Worm (Caenorhabditis elegans) whole organism, L3 larva: Measurements from ENCODE around the gene T26E4.7.
"Not testable (repeated sequence)": the region's sequence is repeated elsewhere in the genome, so short reads cannot be mapped to it uniquely, and the experiment has no call there.

Experiments used
- R02D3.7 ChIP-seq: fragments of 150-350 bp; optimal IDR thresholded peaks from 2 replicates; lab custom pipeline; 2014; ENCODE audit warnings: missing biosample characterization, missing genetic modification characterization
- ZK546.5 ChIP-seq: sonication (generic microtip); optimal IDR thresholded peaks from 2 replicates; lab custom pipeline; 2017; ENCODE audit warnings: missing biosample characterization, missing genetic modification characterization
- aly-2 ChIP-seq: fragments of 150-350 bp; optimal IDR thresholded peaks from 2 replicates; lab custom pipeline; 2014; ENCODE audit warnings: missing biosample characterization, missing genetic modification characterization
- ceh-16 ChIP-seq: sonication (generic microtip); optimal IDR thresholded peaks from 2 replicates; lab custom pipeline; 2017; ENCODE audit warnings: missing biosample characterization, missing genetic modification characterization
- ceh-28 ChIP-seq: fragments of 150-350 bp; optimal IDR thresholded peaks from 2 replicates; lab custom pipeline; 2014; ENCODE audit warnings: missing biosample characterization, missing genetic modification reagents, missing genetic modification characterization
- ceh-82 ChIP-seq: fragments of 150-350 bp; optimal IDR thresholded peaks from 2 replicates; lab custom pipeline; 2014; ENCODE audit warnings: missing biosample characterization, missing genetic modification characterization
- ceh-9 ChIP-seq: sonication (generic microtip); optimal IDR thresholded peaks from 2 replicates; lab custom pipeline; 2018; ENCODE audit warnings: missing biosample characterization, missing genetic modification characterization
- daf-12 ChIP-seq: fragments of 150-350 bp; optimal IDR thresholded peaks from 2 replicates; lab custom pipeline; 2014; ENCODE audit warnings: missing biosample characterization, missing genetic modification reagents, missing genetic modification characterization
- egl-5 ChIP-seq: fragments of 150-350 bp; optimal IDR thresholded peaks from 2 replicates; lab custom pipeline; 2017; ENCODE audit warnings: missing biosample characterization, missing genetic modification reagents, missing genetic modification characterization, inconsistent platforms
- fkh-10 ChIP-seq: sonication (generic microtip); optimal IDR thresholded peaks from 2 replicates; lab custom pipeline; 2017; ENCODE audit warnings: missing biosample characterization, missing genetic modification reagents, missing genetic modification characterization
- fkh-2 ChIP-seq: fragments of 150-350 bp; optimal IDR thresholded peaks from 2 replicates; lab custom pipeline; 2014; ENCODE audit warnings: missing biosample characterization, missing genetic modification reagents, missing genetic modification characterization
- fos-1 ChIP-seq: fragments of 150-350 bp; optimal IDR thresholded peaks from 2 replicates; lab custom pipeline; 2014; ENCODE audit warnings: missing biosample characterization, missing genetic modification characterization
- hmg-11 ChIP-seq: sonication (generic microtip); optimal IDR thresholded peaks from 2 replicates; lab custom pipeline; 2016; ENCODE audit warnings: missing genetic modification characterization, missing compliant biosample characterization
- jun-1 ChIP-seq: fragments of 150-350 bp; optimal IDR thresholded peaks from 2 replicates; lab custom pipeline; 2014; ENCODE audit warnings: missing biosample characterization, missing genetic modification reagents, missing genetic modification characterization
- lin-39 ChIP-seq: fragments of 150-350 bp; optimal IDR thresholded peaks from 2 replicates; lab custom pipeline; 2018; ENCODE audit warnings: missing biosample characterization, missing genetic modification reagents, missing genetic modification characterization
- lsy-12 ChIP-seq: sonication (generic microtip); optimal IDR thresholded peaks from 2 replicates; lab custom pipeline; 2016; ENCODE audit warnings: mild to moderate bottlenecking, missing genetic modification characterization, missing compliant biosample characterization
- mdl-1 ChIP-seq: fragments of 150-350 bp; optimal IDR thresholded peaks from 2 replicates; lab custom pipeline; 2014; ENCODE audit warnings: missing biosample characterization, missing genetic modification characterization
- nhr-12 ChIP-seq: fragments of 150-350 bp; optimal IDR thresholded peaks from 2 replicates; lab custom pipeline; 2014; ENCODE audit warnings: missing biosample characterization, missing genetic modification characterization
- nhr-23 ChIP-seq: fragments of 150-350 bp; optimal IDR thresholded peaks from 2 replicates; lab custom pipeline; 2014; ENCODE audit warnings: missing biosample characterization, missing genetic modification reagents, missing genetic modification characterization
- nhr-28 ChIP-seq: fragments of 150-350 bp; optimal IDR thresholded peaks from 2 replicates; lab custom pipeline; 2014; ENCODE audit warnings: missing biosample characterization, missing genetic modification characterization
- nhr-67 ChIP-seq: fragments of 150-350 bp; optimal IDR thresholded peaks from 2 replicates; lab custom pipeline; 2014; ENCODE audit warnings: missing biosample characterization, missing genetic modification characterization
- nhr-77 ChIP-seq: fragments of 150-350 bp; optimal IDR thresholded peaks from 2 replicates; lab custom pipeline; 2014; ENCODE audit warnings: missing biosample characterization, missing genetic modification characterization
- pha-4 ChIP-seq: fragments of 150-350 bp; optimal IDR thresholded peaks from 2 replicates; lab custom pipeline; 2014; ENCODE audit warnings: missing biosample characterization, missing genetic modification reagents, missing genetic modification characterization
- skn-1 ChIP-seq: fragments of 150-350 bp; optimal IDR thresholded peaks from 2 replicates; lab custom pipeline; 2014; ENCODE audit warnings: missing biosample characterization, missing genetic modification characterization
- snpc-4 ChIP-seq: fragments of 150-350 bp; optimal IDR thresholded peaks from 2 replicates; lab custom pipeline; 2014; ENCODE audit warnings: missing biosample characterization, missing genetic modification characterization
- unc-39 ChIP-seq: sonication (generic microtip); optimal IDR thresholded peaks from 4 replicates; lab custom pipeline; 2017; ENCODE audit warnings: missing biosample characterization, missing genetic modification characterization
- unc-62 ChIP-seq: fragments of 150-350 bp; sonication (generic microtip); optimal IDR thresholded peaks from 4 replicates; lab custom pipeline; 2014; ENCODE audit warnings: missing biosample characterization, missing genetic modification reagents, missing genetic modification characterization
- zag-1 ChIP-seq: fragments of 150-350 bp; optimal IDR thresholded peaks from 2 replicates; lab custom pipeline; 2014; ENCODE audit warnings: missing biosample characterization, missing genetic modification characterization
- ztf-11 ChIP-seq: fragments of 150-350 bp; optimal IDR thresholded peaks from 2 replicates; lab custom pipeline; 2014; ENCODE audit warnings: missing biosample characterization, missing genetic modification characterization

The T26E4.7 gene

ce11 chrV:15803748-15804147 is 10.4 kb downstream of the T26E4.7 start, which contains the start of gene T26E4.18:
TSS of gene T26E4.18 (minus strand) at chrV:15803848.
- not testable (repeated sequence) for TF ChIP-seq ZK546.5; nhr-77; nhr-67 (tag; lab: Kevin White, UChicago)

ce11 chrV:15807420-15807819 is 14.1 kb downstream of the T26E4.7 start, which contains the start of gene srsx-38:
TSS of gene srsx-38 (minus strand) at chrV:15807520.
- TF ChIP-seq ceh-28; zag-1 (tag; lab: Kevin White, UChicago); fkh-10 (GFP tag; lab: Kevin White, UChicago): not testable (repeated sequence)

- TF ChIP-seq nhr-12 (tag; lab: Kevin White, UChicago) (no peak), nhr-28 (tag; lab: Kevin White, UChicago) (no peak), fos-1 (tag; lab: Kevin White, UChicago) (no peak)
Observed at ce11 chrV:15809543-15809942, 16.2 kb downstream of the T26E4.7 start, which contains the start of gene srsx-36. TSS of gene srsx-36 (minus strand) at chrV:15809643.

- no peak for TF ChIP-seq mdl-1
Observed at ce11 chrV:15810446-15810845, 17.1 kb downstream of the T26E4.7 start, which contains the start of gene F54B8.1. TSS of gene F54B8.1 (plus strand) at chrV:15810746.

- TF ChIP-seq R02D3.7; nhr-77; unc-39 (tag; lab: Kevin White, UChicago): not testable (repeated sequence)
- TF ChIP-seq, all 47 proteins: peak for 0; not testable (repeated sequence) for 47
Observed at ce11 chrV:15811982-15812381, 18.6 kb downstream of the T26E4.7 start, which contains the start of gene nhr-282. TSS of gene nhr-282 (plus strand) at chrV:15812282.

ce11 chrV:15815962-15816432 is 22.6 kb downstream of the T26E4.7 start, which contains the start of the genes fbxa-69 and F54B8.4:
TSS of gene fbxa-69 (minus strand) at chrV:15815971.
TSS of gene F54B8.4 (plus strand) at chrV:15816382.
- TF ChIP-seq nhr-28 (tag; lab: Kevin White, UChicago) (no peak), aly-2 (tag; lab: Kevin White, UChicago) (no peak)
- TF ChIP-seq, all 47 proteins: peak for 0

ce11 chrV:15817746-15818145 is 24.4 kb downstream of the T26E4.7 start, which contains the start of gene abf-3:
TSS of gene abf-3 (minus strand) at chrV:15817846.
- TF ChIP-seq nhr-23 (tag; lab: Kevin White, UChicago) (no peak), unc-39 (tag; lab: Kevin White, UChicago) (no peak), ceh-82 (no peak), ceh-16 (tag; lab: Kevin White, UChicago) (no peak), zag-1 (tag; lab: Kevin White, UChicago) (no peak), jun-1 (tag; lab: Kevin White, UChicago) (no peak), daf-12 (tag; lab: Kevin White, UChicago) (no peak), snpc-4 (no peak), nhr-67 (tag; lab: Kevin White, UChicago) (no peak), ceh-9 (no peak), ztf-11 (no peak)

ce11 chrV:15819983-15820382 is 26.6 kb downstream of the T26E4.7 start, which contains the start of gene srbc-48:
TSS of gene srbc-48 (plus strand) at chrV:15820283.
- TF ChIP-seq fkh-10 (GFP tag; lab: Kevin White, UChicago), result no peak
- TF ChIP-seq daf-12 (tag; lab: Kevin White, UChicago), result no peak
- TF ChIP-seq zag-1 (tag; lab: Kevin White, UChicago), result no peak
- no peak for TF ChIP-seq skn-1 (tag; lab: Kevin White, UChicago)
- TF ChIP-seq unc-62, result no peak
- no peak for TF ChIP-seq nhr-77

- TF ChIP-seq lin-39 (tag; lab: Kevin White, UChicago), result no peak
- TF ChIP-seq skn-1 (tag; lab: Kevin White, UChicago), result no peak
- TF ChIP-seq unc-39 (tag; lab: Kevin White, UChicago), result no peak
- no peak for TF ChIP-seq fkh-2 (tag; lab: Kevin White, UChicago)
- TF ChIP-seq hmg-11 (tag; lab: Kevin White, UChicago), result no peak
- no peak for TF ChIP-seq lsy-12 (tag; lab: Kevin White, UChicago)
- no peak for TF ChIP-seq pha-4 (tag; lab: Kevin White, UChicago)
- no peak for TF ChIP-seq egl-5
Observed at ce11 chrV:15821398-15821797, 28.0 kb downstream of the T26E4.7 start, which contains the start of gene srbc-49. TSS of gene srbc-49 (plus strand) at chrV:15821698.
